Fruit fly (Drosophila melanogaster): Measurements from ENCODE around the gene Ttc30.

Gene Ttc30

dm6 chr2L:13082177-13082576 lies 24.4 kb upstream of the Ttc30 start (continued):
- TF ChIP-seq sens-2 (GFP tag; IDR thresholded peaks at IDR 0.05) (no peak), CG8290 (GFP tag; optimal IDR thresholded peaks at IDR 0.05) (no peak), CG8290 (tag; optimal IDR thresholded peaks at IDR 0.05) (peak in 1 of 2 experiments; percentile 29), CG9876 (GFP tag; optimal IDR thresholded peaks at IDR 0.05) (no peak), CG8478 (optimal IDR thresholded peaks at IDR 0.05) (no peak), Myb (GFP tag; optimal IDR thresholded peaks at IDR 0.05) (no peak), tio (GFP tag; optimal IDR thresholded peaks at IDR 0.05) (peak; percentile 12), tup (GFP tag; optimal IDR thresholded peaks at IDR 0.05) (no peak), Scr (GFP tag; IDR thresholded peaks at IDR 0.05; ENCODE audit: partially characterized antibody) (no peak), Fer1 (GFP tag; optimal IDR thresholded peaks at IDR 0.05) (peak; percentile 33), otp (GFP tag; IDR thresholded peaks at IDR 0.05) (no peak), CG15601 (tag; optimal IDR thresholded peaks at IDR 0.05) (no peak), row (GFP tag; IDR thresholded peaks at IDR 0.05) (no peak), h (optimal IDR thresholded peaks at IDR 0.05) (no peak), CG3838 (GFP tag; optimal IDR thresholded peaks at IDR 0.05) (no peak), vnd (GFP tag; IDR thresholded peaks at IDR 0.05; ENCODE audit: partially characterized antibody) (no peak), gcm2 (GFP tag; optimal IDR thresholded peaks at IDR 0.05) (no peak), D (optimal IDR thresholded peaks at IDR 0.05) (no peak), D (GFP tag; optimal IDR thresholded peaks at IDR 0.05) (no peak), ato (GFP tag; IDR thresholded peaks at IDR 0.05; ENCODE audit: partially characterized antibody) (no peak), Sin3A (optimal IDR thresholded peaks at IDR 0.05) (no peak), Poxn (GFP tag; IDR thresholded peaks at IDR 0.05) (no peak), jigr1 (GFP tag; IDR thresholded peaks at IDR 0.05) (no peak), CG17912 (GFP tag; optimal IDR thresholded peaks at IDR 0.05) (no peak), onecut (GFP tag; IDR thresholded peaks at IDR 0.05) (no peak), odd (GFP tag; optimal IDR thresholded peaks at IDR 0.05) (peak; percentile 6), CG4424 (GFP tag; optimal IDR thresholded peaks at IDR 0.05) (no peak), fd3F (GFP tag; optimal IDR thresholded peaks at IDR 0.05) (peak; percentile 52), CG3281 (GFP tag; optimal IDR thresholded peaks at IDR 0.05) (peak; percentile 46), CG8089 (GFP tag; optimal IDR thresholded peaks at IDR 0.05) (no peak), gcm (GFP tag; optimal IDR thresholded peaks at IDR 0.05) (no peak), Vsx1 (GFP tag; optimal IDR thresholded peaks at IDR 0.05) (peak; percentile 28), seq (GFP tag; IDR thresholded peaks at IDR 0.05) (no peak), CG15269 (tag; optimal IDR thresholded peaks at IDR 0.05) (no peak), danr (GFP tag; IDR thresholded peaks at IDR 0.05) (no peak), Blimp-1 (GFP tag; optimal IDR thresholded peaks at IDR 0.05) (peak; percentile 25), sens (GFP tag) (peak; percentile 81), twi (tag; optimal IDR thresholded peaks at IDR 0.05) (no peak), unpg (GFP tag; optimal IDR thresholded peaks at IDR 0.05) (peak; percentile 8), CG6813 (GFP tag; optimal IDR thresholded peaks at IDR 0.05) (peak; percentile 2), CG18011 (GFP tag; optimal IDR thresholded peaks at IDR 0.05) (peak; percentile 22), CG1233 (GFP tag; optimal IDR thresholded peaks at IDR 0.05) (no peak), CG10565 (GFP tag; optimal IDR thresholded peaks at IDR 0.05) (no peak), gce (GFP tag; IDR thresholded peaks at IDR 0.05) (no peak)

All from whole organism, embryonic.